Worm (Caenorhabditis elegans) whole organism, L1 larva: ENCODE results near the gene pdhb-1.

Experiments
- blmp-1 ChIP-seq: fragments of 150-350 bp; optimal IDR thresholded peaks from 2 replicates; lab custom pipeline; 2014; ENCODE audit warnings: missing biosample characterization, missing genetic modification characterization
- ces-1 ChIP-seq: fragments of 150-350 bp; optimal IDR thresholded peaks from 2 replicates; lab custom pipeline; 2014; ENCODE audit warnings: missing biosample characterization, missing genetic modification reagents, missing genetic modification characterization
- mep-1 ChIP-seq: fragments of 150-350 bp; optimal IDR thresholded peaks from 2 replicates; lab custom pipeline; 2014; ENCODE audit warnings: missing biosample characterization, missing genetic modification characterization
- nhr-90 ChIP-seq: sonication (generic microtip); optimal IDR thresholded peaks from 2 replicates; lab custom pipeline; 2016; ENCODE audit warnings: mild to moderate bottlenecking, missing genetic modification characterization, missing compliant biosample characterization; ENCODE audit not compliant: poor library complexity
- snpc-4 ChIP-seq: fragments of 150-350 bp; optimal IDR thresholded peaks from 2 replicates; lab custom pipeline; 2014; ENCODE audit warnings: missing biosample characterization, missing genetic modification characterization
- unc-30 ChIP-seq: sonication (generic microtip); optimal IDR thresholded peaks from 2 replicates; lab custom pipeline; 2017; ENCODE audit warnings: missing biosample characterization, missing genetic modification characterization

DNA sequence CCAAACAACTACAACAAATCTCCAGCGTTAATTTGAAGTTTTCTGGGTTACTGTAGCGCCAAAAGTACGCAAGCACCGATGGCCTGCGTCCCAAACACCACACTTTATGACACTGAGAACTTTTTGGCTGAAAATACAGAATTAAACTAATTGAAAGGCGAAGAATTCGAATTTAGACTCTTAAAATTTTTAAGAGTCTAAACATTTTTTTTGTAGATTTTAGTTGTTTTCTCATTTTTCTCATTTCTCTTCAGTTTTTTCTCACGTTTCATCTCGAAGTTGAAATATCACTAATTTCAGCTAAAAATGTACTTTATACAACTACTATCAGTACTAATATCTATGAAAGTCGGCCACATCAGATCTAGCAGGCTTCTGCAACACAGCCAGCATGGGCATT lies 15.9 kb downstream of the pdhb-1 start, which contains the start of gene lgc-9:
- TF ChIP-seq nhr-90 (tag; lab: Kevin White, UChicago) (no peak), mep-1 (tag; lab: Kevin White, UChicago) (no peak), blmp-1 (no peak), ces-1 (GFP tag; lab: Kevin White, UChicago) (no peak), unc-30 (no peak), snpc-4 (tag; lab: Kevin White, UChicago) (no peak)
